Worm (Caenorhabditis elegans) whole organism, L2 larva: ENCODE measurements around the gene toe-2.

Experiments
- ZK546.5 ChIP-seq: sonication (generic microtip); optimal IDR thresholded peaks from 2 replicates; lab custom pipeline; 2017; ENCODE audit warnings: missing biosample characterization, missing genetic modification characterization
- ama-1 ChIP-seq: fragments of 150-350 bp; optimal IDR thresholded peaks from 2 replicates; lab custom pipeline; 2018; ENCODE audit warnings: inconsistent platforms
- ceh-16 ChIP-seq: fragments of 150-350 bp; optimal IDR thresholded peaks from 2 replicates; lab custom pipeline; 2014; ENCODE audit warnings: missing biosample characterization, missing genetic modification characterization
- dmd-4 ChIP-seq: sonication (generic microtip); optimal IDR thresholded peaks from 2 replicates; lab custom pipeline; 2017; ENCODE audit warnings: missing biosample characterization, missing genetic modification characterization
- elt-1 ChIP-seq: fragments of 150-350 bp; optimal IDR thresholded peaks from 2 replicates; lab custom pipeline; 2014; ENCODE audit warnings: missing biosample characterization, missing genetic modification characterization
- elt-3 ChIP-seq: sonication (generic microtip); optimal IDR thresholded peaks from 2 replicates; lab custom pipeline; 2017; ENCODE audit warnings: missing biosample characterization, missing genetic modification characterization
- lin-13 ChIP-seq: fragments of 150-350 bp; optimal IDR thresholded peaks from 2 replicates; lab custom pipeline; 2014; ENCODE audit warnings: missing biosample characterization, missing genetic modification reagents, missing genetic modification characterization
- nhr-10 ChIP-seq: sonication (generic microtip); optimal IDR thresholded peaks from 2 replicates; lab custom pipeline; 2017; ENCODE audit warnings: missing biosample characterization, missing genetic modification characterization
- nhr-21 ChIP-seq: fragments of 150-350 bp; optimal IDR thresholded peaks from 2 replicates; lab custom pipeline; 2014; ENCODE audit warnings: missing biosample characterization, missing genetic modification characterization
- nhr-237 ChIP-seq: fragments of 150-350 bp; optimal IDR thresholded peaks from 2 replicates; lab custom pipeline; 2014; ENCODE audit warnings: missing biosample characterization, missing genetic modification characterization
- skn-1 ChIP-seq: sonication (generic microtip); optimal IDR thresholded peaks from 2 replicates; lab custom pipeline; 2017; ENCODE audit warnings: missing biosample characterization, missing genetic modification characterization
- ztf-1 ChIP-seq: fragments of 200-800 bp; sonication (Bioruptor generic); conservative IDR thresholded peaks from 2 replicates; pipeline ENCODE4 v1.3.6; 2022; ENCODE audit warnings: missing genetic modification characterization, missing compliant biosample characterization

- TF ChIP-seq lin-13 (GFP tag; lab: Kevin White, UChicago) (no peak), ZK546.5 (tag; lab: Kevin White, UChicago) (no peak), dmd-4 (tag; lab: Kevin White, UChicago) (no peak), nhr-237 (tag; lab: Kevin White, UChicago) (no peak), ztf-1 (no peak), nhr-21 (tag; lab: Kevin White, UChicago) (no peak), nhr-10 (tag; lab: Kevin White, UChicago) (no peak), elt-3 (tag; lab: Kevin White, UChicago) (no peak), ama-1 (lab: Kevin White, UChicago) (no peak), elt-1 (tag; lab: Kevin White, UChicago) (no peak), skn-1 (tag; lab: Kevin White, UChicago) (no peak), ceh-16 (tag; lab: Kevin White, UChicago) (no peak)
Observed at ce11 chrII:6526136-6526684, 5.0 kb upstream of the toe-2 start.
